Fruit fly (Drosophila melanogaster): ENCODE results near the gene CG14740.

Gene CG14740

dm6 chr3R:12032842-12033241 is 29.9 kb downstream of the CG14740 start, which contains the start of gene ssp5:
ssp5 (plus strand) TSS chr3R:12033142.
- TF ChIP-seq Vsx2 (GFP tag; optimal IDR thresholded peaks at IDR 0.05; ENCODE audit: partially characterized antibody) (no peak), Dif (GFP tag; optimal IDR thresholded peaks at IDR 0.05; ENCODE audit: partially characterized antibody) (no peak), br (GFP tag; optimal IDR thresholded peaks at IDR 0.05) (no peak), CG32264 (GFP tag; optimal IDR thresholded peaks at IDR 0.05) (no peak), Hnf4 (GFP tag; optimal IDR thresholded peaks at IDR 0.05) (no peak), lola (GFP tag; optimal IDR thresholded peaks at IDR 0.05) (no peak), rgr (GFP tag; optimal IDR thresholded peaks at IDR 0.05) (no peak), CG9705 (GFP tag; optimal IDR thresholded peaks at IDR 0.05) (no peak), sage (GFP tag; optimal IDR thresholded peaks at IDR 0.05) (no peak), jim (GFP tag; optimal IDR thresholded peaks at IDR 0.05) (no peak), N (GFP tag; optimal IDR thresholded peaks at IDR 0.05) (no peak), ey (GFP tag; optimal IDR thresholded peaks at IDR 0.05) (no peak), tai (GFP tag; optimal IDR thresholded peaks at IDR 0.05) (no peak), HLH106 (tag; optimal IDR thresholded peaks at IDR 0.05) (no peak), Hr78 (GFP tag; optimal IDR thresholded peaks at IDR 0.05) (no peak), woc (GFP tag; optimal IDR thresholded peaks at IDR 0.05) (no peak), Abd-B (GFP tag; optimal IDR thresholded peaks at IDR 0.05) (no peak), dl (GFP tag; optimal IDR thresholded peaks at IDR 0.05; ENCODE audit: insufficient read depth in 1 of 2, partially characterized antibody in 2 of 2) (no peak)

dm6 chr3R:12031657-12032056 is 31.1 kb downstream of the CG14740 start, which contains the start of the genes CG31358, CG42504 and CG42505:
CG31358 (minus strand) TSS chr3R:12031757.
CG42504 (minus strand) TSS chr3R:12031757.
CG42505 (minus strand) TSS chr3R:12031757.
- TF ChIP-seq lola (GFP tag; optimal IDR thresholded peaks at IDR 0.05) (no peak), Dif (GFP tag; optimal IDR thresholded peaks at IDR 0.05; ENCODE audit: partially characterized antibody) (no peak), foxo (GFP tag; optimal IDR thresholded peaks at IDR 0.05) (no peak), CG32264 (GFP tag; optimal IDR thresholded peaks at IDR 0.05) (no peak), Myc (optimal IDR thresholded peaks at IDR 0.05) (no peak), woc (GFP tag; optimal IDR thresholded peaks at IDR 0.05) (no peak), CG9705 (GFP tag; optimal IDR thresholded peaks at IDR 0.05) (no peak), sv (GFP tag; optimal IDR thresholded peaks at IDR 0.05) (no peak), brk (GFP tag; optimal IDR thresholded peaks at IDR 0.05) (no peak)

dm6 chr3R:12020987-12021386 is 41.8 kb downstream of the CG14740 start:
- TF ChIP-seq sage (GFP tag; optimal IDR thresholded peaks at IDR 0.05) (no peak), Hr83 (GFP tag; optimal IDR thresholded peaks at IDR 0.05; ENCODE audit: poor library complexity, severe bottlenecking) (no peak), Rel (GFP tag; optimal IDR thresholded peaks at IDR 0.05) (no peak), Rel (tag; optimal IDR thresholded peaks at IDR 0.05) (no peak), lola (GFP tag; optimal IDR thresholded peaks at IDR 0.05) (no peak), usp (GFP tag; optimal IDR thresholded peaks at IDR 0.05) (no peak), jim (GFP tag; optimal IDR thresholded peaks at IDR 0.05) (no peak), tai (GFP tag; optimal IDR thresholded peaks at IDR 0.05) (no peak), rgr (GFP tag; optimal IDR thresholded peaks at IDR 0.05) (no peak), Sp1 (GFP tag; optimal IDR thresholded peaks at IDR 0.05) (no peak), Hr78 (GFP tag; optimal IDR thresholded peaks at IDR 0.05) (no peak), GATAd (GFP tag; optimal IDR thresholded peaks at IDR 0.05) (no peak), dmrt93B (GFP tag; optimal IDR thresholded peaks at IDR 0.05) (no peak), Myc (optimal IDR thresholded peaks at IDR 0.05) (no peak), Dif (GFP tag; optimal IDR thresholded peaks at IDR 0.05; ENCODE audit: partially characterized antibody) (no peak), psq (GFP tag; optimal IDR thresholded peaks at IDR 0.05) (no peak)

- TF ChIP-seq Vsx2 (GFP tag; optimal IDR thresholded peaks at IDR 0.05; ENCODE audit: partially characterized antibody): no peak
- TF ChIP-seq Hr78 (GFP tag; optimal IDR thresholded peaks at IDR 0.05): no peak
- peak; percentile 17 for TF ChIP-seq CG32264 (GFP tag; optimal IDR thresholded peaks at IDR 0.05)
- TF ChIP-seq fru (GFP tag; optimal IDR thresholded peaks at IDR 0.05): no peak
- no peak for TF ChIP-seq sv (GFP tag; optimal IDR thresholded peaks at IDR 0.05)
- TF ChIP-seq psq (GFP tag; optimal IDR thresholded peaks at IDR 0.05): peak; percentile 52
- TF ChIP-seq Dif (GFP tag; optimal IDR thresholded peaks at IDR 0.05; ENCODE audit: partially characterized antibody): no peak
- TF ChIP-seq CG9705 (GFP tag; optimal IDR thresholded peaks at IDR 0.05): peak; percentile 13
- no peak for TF ChIP-seq h (GFP tag; optimal IDR thresholded peaks at IDR 0.05)
- TF ChIP-seq foxo (GFP tag; optimal IDR thresholded peaks at IDR 0.05): no peak
- no peak for TF ChIP-seq jim (GFP tag; optimal IDR thresholded peaks at IDR 0.05)
- TF ChIP-seq HLH106 (tag; optimal IDR thresholded peaks at IDR 0.05): peak; percentile 74
- no peak for TF ChIP-seq sage (GFP tag; optimal IDR thresholded peaks at IDR 0.05)
- TF ChIP-seq br (GFP tag; optimal IDR thresholded peaks at IDR 0.05): no peak
- TF ChIP-seq N (GFP tag; optimal IDR thresholded peaks at IDR 0.05): no peak
- no peak for TF ChIP-seq ey (GFP tag; optimal IDR thresholded peaks at IDR 0.05)
- TF ChIP-seq usp (GFP tag; optimal IDR thresholded peaks at IDR 0.05): no peak
- no peak for TF ChIP-seq dl (GFP tag; optimal IDR thresholded peaks at IDR 0.05; ENCODE audit: insufficient read depth in 1 of 2, partially characterized antibody in 2 of 2)
- TF ChIP-seq Myc (optimal IDR thresholded peaks at IDR 0.05): peak; percentile 3
- no peak for TF ChIP-seq dsf (GFP tag; optimal IDR thresholded peaks at IDR 0.05; ENCODE audit: borderline replicate concordance)
- no peak for TF ChIP-seq rgr (GFP tag; optimal IDR thresholded peaks at IDR 0.05)
- no peak for TF ChIP-seq brk (GFP tag; optimal IDR thresholded peaks at IDR 0.05)
- no peak for TF ChIP-seq Mio (GFP tag; optimal IDR thresholded peaks at IDR 0.05)
- no peak for TF ChIP-seq Hnf4 (GFP tag; optimal IDR thresholded peaks at IDR 0.05)
- TF ChIP-seq dmrt93B (GFP tag; optimal IDR thresholded peaks at IDR 0.05): peak; percentile 50
- TF ChIP-seq Sp1 (GFP tag; optimal IDR thresholded peaks at IDR 0.05): no peak
- peak; percentile 83 for TF ChIP-seq woc (GFP tag; optimal IDR thresholded peaks at IDR 0.05)
- no peak for TF ChIP-seq Abd-B (GFP tag; optimal IDR thresholded peaks at IDR 0.05)
- TF ChIP-seq Hr83 (GFP tag; optimal IDR thresholded peaks at IDR 0.05; ENCODE audit: poor library complexity, severe bottlenecking): no peak
Observed at dm6 chr3R:12016828-12017280, 45.9 kb downstream of the CG14740 start, which contains the start of the genes DCAF12 and Spt3. DCAF12 (minus strand) TSS chr3R:12017031. Spt3 (plus strand) TSS chr3R:12017156.
